Fruit fly (Drosophila melanogaster) whole organism, prepupa: ENCODE measurements around the gene CG7194.

Experiments
- Blimp-1 ChIP-seq: fragments of 200-800 bp; sonication (Bioruptor generic); optimal IDR thresholded peaks from 3 replicates; lab custom pipeline; 2017; ENCODE audit warnings: missing biosample characterization, missing genetic modification characterization, mild to moderate bottlenecking, moderate library complexity, missing genetic modification reagents
- CG11294 ChIP-seq: fragments of 200-800 bp; sonication (Bioruptor generic); IDR thresholded peaks from 2 replicates; pipeline ENCODE4 v1.3.6; 2022; ENCODE audit warnings: missing biosample characterization, missing genetic modification characterization
- CG6854 ChIP-seq: fragments of 200-800 bp; sonication (Bioruptor generic); optimal IDR thresholded peaks from 2 replicates; lab custom pipeline; 2017; ENCODE audit warnings: missing biosample characterization, mild to moderate bottlenecking, missing genetic modification characterization
- CG8119 ChIP-seq: fragments of 200-800 bp; sonication (Bioruptor generic); IDR thresholded peaks from 3 replicates; pipeline ENCODE4 v1.3.6; 2022; ENCODE audit warnings: missing biosample characterization, missing genetic modification characterization
- Eip78C ChIP-seq: fragments of 200-800 bp; sonication (Bioruptor generic); peaks from one replicate; lab custom pipeline; 2016; ENCODE audit warnings: missing biosample characterization, missing genetic modification characterization
- Eip93F ChIP-seq: fragments of 200-800 bp; sonication (Bioruptor generic); optimal IDR thresholded peaks from 2 replicates; lab custom pipeline; 2016; ENCODE audit warnings: missing biosample characterization, mild to moderate bottlenecking, missing genetic modification characterization
- Lpt ChIP-seq: fragments of 200-800 bp; sonication (Bioruptor generic); optimal IDR thresholded peaks from 3 replicates; lab custom pipeline; 2016; ENCODE audit warnings: missing biosample characterization, missing genetic modification characterization
- Sox102F ChIP-seq: fragments of 200-800 bp; sonication (Bioruptor generic); optimal IDR thresholded peaks from 2 replicates; lab custom pipeline; 2016; ENCODE audit warnings: missing biosample characterization, mild to moderate bottlenecking, missing genetic modification characterization
- dac ChIP-seq: fragments of 200-800 bp; sonication (Bioruptor generic); optimal IDR thresholded peaks from 2 replicates; lab custom pipeline; 2017; ENCODE audit warnings: missing biosample characterization, mild to moderate bottlenecking, missing genetic modification characterization
- fd85E ChIP-seq: fragments of 200-800 bp; sonication (Bioruptor generic); optimal IDR thresholded peaks from 3 replicates; lab custom pipeline; 2016; ENCODE audit warnings: missing biosample characterization, missing genetic modification characterization

- TF ChIP-seq dac (no peak), Sox102F (GFP tag; lab: Kevin White, UChicago) (no peak), Blimp-1 (GFP tag; lab: Kevin White, UChicago) (peak; percentile 42), CG11294 (GFP tag; lab: Robert Waterston, UW) (peak; percentile 23; the same call in 1 of the 2 replicates), fd85E (GFP tag; lab: Kevin White, UChicago) (no peak), CG6854 (GFP tag; lab: Kevin White, UChicago) (peak; percentile 28), Eip78C (GFP tag; lab: Kevin White, UChicago) (peak; percentile 92), Lpt (GFP tag; lab: Kevin White, UChicago) (peak; percentile 36), CG8119 (GFP tag; lab: Robert Waterston, UW) (peak; percentile 54; the same call in 2 of the 3 replicates), Eip93F (GFP tag; lab: Kevin White, UChicago) (peak; percentile 27)
These were observed 42.5 kb upstream of the CG7194 start, which contains the start of the genes CG7182 and GAPcenA for dm6 chr3L:8346100-8346980.
